Worm (Caenorhabditis elegans) whole organism, L3 larva: ENCODE results near the gene Y32G9A.5.

ENCODE experiments used
- R02D3.7 ChIP-seq: fragments of 150-350 bp; optimal IDR thresholded peaks from 2 replicates; lab custom pipeline; 2014; ENCODE audit warnings: missing biosample characterization, missing genetic modification characterization
- elt-3 ChIP-seq, 3 experiments: fragments of 150-350 bp in 1 of 3; sonication (generic microtip) in 2 of 3; optimal IDR thresholded peaks; 2 replicates in 2 of 3; 4 replicates in 1 of 3; lab custom pipeline; 2014 to 2017; ENCODE audit warnings: missing biosample characterization in 3 of 3, missing genetic modification characterization in 3 of 3
- nfya-1 ChIP-seq: sonication (generic microtip); optimal IDR thresholded peaks from 2 replicates; lab custom pipeline; 2017; ENCODE audit warnings: missing genetic modification characterization, mild to moderate bottlenecking, missing compliant biosample characterization, antibody characterized with exemption, moderate library complexity; ENCODE audit not compliant: insufficient read depth
- nhr-23 ChIP-seq: fragments of 150-350 bp; optimal IDR thresholded peaks from 2 replicates; lab custom pipeline; 2014; ENCODE audit warnings: missing biosample characterization, missing genetic modification reagents, missing genetic modification characterization
- unc-62 ChIP-seq: fragments of 150-350 bp; sonication (generic microtip); optimal IDR thresholded peaks from 4 replicates; lab custom pipeline; 2014; ENCODE audit warnings: missing biosample characterization, missing genetic modification reagents, missing genetic modification characterization

DNA sequence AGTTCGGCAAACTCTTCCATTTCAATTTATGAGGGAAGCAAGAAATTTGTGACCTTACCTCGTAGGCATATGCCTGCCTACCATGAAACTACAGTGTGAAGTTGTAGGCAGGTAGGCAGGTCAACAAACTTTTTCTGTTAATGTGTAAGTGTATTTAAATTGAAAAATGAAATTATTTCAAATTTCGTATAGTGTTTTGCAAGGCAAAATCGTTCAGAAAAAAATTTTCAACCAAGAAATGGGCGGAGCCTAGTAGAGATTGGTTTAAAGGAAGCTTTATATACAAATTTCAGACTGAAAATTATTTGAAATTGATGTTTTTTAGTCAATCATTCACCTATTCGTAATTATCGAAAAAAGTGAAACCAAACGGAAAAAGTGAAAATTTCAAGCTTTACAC, 49.6 kb upstream of the Y32G9A.5 start:
- TF ChIP-seq elt-3 (tag; optimal IDR thresholded peaks at IDR 0.05; lab: Kevin White, UChicago) (no peak), nfya-1 (tag; lab: Kevin White, UChicago) (no peak), R02D3.7 (no peak), nhr-23 (tag; lab: Kevin White, UChicago) (no peak), unc-62 (GFP tag; lab: Kevin White, UChicago) (no peak)
